Worm (Caenorhabditis elegans) whole organism, young adult: Measurements from ENCODE around the gene dolk-1.

Experiments used
- C17E4.6 ChIP-seq: fragments of 200-800 bp; sonication (Bioruptor generic); IDR thresholded peaks from 2 replicates; pipeline ENCODE4 v1.3.6; 2022; ENCODE audit warnings: missing genetic modification reagents, missing genetic modification characterization, missing compliant biosample characterization
- F23B12.7 ChIP-seq: sonication (generic microtip); optimal IDR thresholded peaks from 2 replicates; lab custom pipeline; 2017; ENCODE audit warnings: missing genetic modification characterization, mild to moderate bottlenecking, missing compliant biosample characterization, antibody characterized with exemption, moderate library complexity; ENCODE audit not compliant: insufficient read depth
- F39B2.1 ChIP-seq: fragments of 200-800 bp; sonication (Bioruptor generic); IDR thresholded peaks from 2 replicates; pipeline ENCODE4 v1.3.6; 2022; ENCODE audit warnings: missing genetic modification reagents, missing genetic modification characterization, missing compliant biosample characterization
- Y53F4B.3 ChIP-seq: fragments of 200-800 bp; sonication (Bioruptor generic); IDR thresholded peaks from 2 replicates; pipeline ENCODE4 v1.3.6; 2022; ENCODE audit warnings: missing genetic modification reagents, missing genetic modification characterization, missing compliant biosample characterization
- Y53G8AR.9 ChIP-seq: fragments of 200-800 bp; sonication (Bioruptor generic); conservative IDR thresholded peaks from 2 replicates; pipeline ENCODE4 v1.3.6; 2022; ENCODE audit warnings: missing genetic modification reagents, missing genetic modification characterization, missing compliant biosample characterization
- ZK185.1 ChIP-seq: sonication (generic microtip); optimal IDR thresholded peaks from 2 replicates; lab custom pipeline; 2016; ENCODE audit warnings: mild to moderate bottlenecking, missing genetic modification characterization, missing compliant biosample characterization; ENCODE audit not compliant: poor library complexity, severe bottlenecking
- aptf-2 ChIP-seq: fragments of 200-800 bp; sonication (Bioruptor generic); conservative IDR thresholded peaks from 2 replicates; pipeline ENCODE4 v1.3.6; 2022; ENCODE audit warnings: missing genetic modification reagents, missing genetic modification characterization, missing compliant biosample characterization
- atf-7 ChIP-seq: sonication (generic microtip); optimal IDR thresholded peaks from 2 replicates; lab custom pipeline; 2017; ENCODE audit warnings: mild to moderate bottlenecking, missing genetic modification characterization, missing compliant biosample characterization
- athp-1 ChIP-seq: sonication (generic microtip); optimal IDR thresholded peaks from 2 replicates; lab custom pipeline; 2017; ENCODE audit warnings: mild to moderate bottlenecking, missing genetic modification characterization, missing compliant biosample characterization
- ccch-3 ChIP-seq: fragments of 200-800 bp; sonication (Bioruptor generic); optimal IDR thresholded peaks from 2 replicates; lab custom pipeline; 2018; ENCODE audit warnings: mild to moderate bottlenecking, missing genetic modification characterization, missing compliant biosample characterization
- ceh-27 ChIP-seq: fragments of 200-800 bp; sonication (Bioruptor generic); optimal IDR thresholded peaks from 2 replicates; lab custom pipeline; 2018; ENCODE audit warnings: mild to moderate bottlenecking, missing genetic modification characterization, moderate library complexity, missing compliant biosample characterization
- ceh-79 ChIP-seq: sonication (generic microtip); optimal IDR thresholded peaks from 2 replicates; lab custom pipeline; 2017; ENCODE audit warnings: mild to moderate bottlenecking, missing genetic modification characterization, missing compliant biosample characterization
- die-1 ChIP-seq: sonication (generic microtip); optimal IDR thresholded peaks from 2 replicates; lab custom pipeline; 2016; ENCODE audit warnings: missing genotype, mild to moderate bottlenecking, missing genetic modification characterization, missing compliant biosample characterization
- dpff-1 ChIP-seq: sonication (generic microtip); optimal IDR thresholded peaks from 2 replicates; lab custom pipeline; 2017; ENCODE audit warnings: mild to moderate bottlenecking, missing genetic modification characterization, missing compliant biosample characterization
- efl-1 ChIP-seq: fragments of 150-350 bp; optimal IDR thresholded peaks from 2 replicates; lab custom pipeline; 2014; ENCODE audit warnings: missing biosample characterization, missing genetic modification reagents, missing genetic modification characterization
- egl-18 ChIP-seq: fragments of 200-800 bp; sonication (Bioruptor generic); IDR thresholded peaks from 2 replicates; pipeline ENCODE4 v1.3.6; 2022; ENCODE audit warnings: missing genetic modification reagents, missing genetic modification characterization, missing compliant biosample characterization
- ekl-4 ChIP-seq: fragments of 200-800 bp; sonication (Bioruptor generic); IDR thresholded peaks from 2 replicates; pipeline ENCODE4 v1.3.6; 2022; ENCODE audit warnings: missing genetic modification reagents, missing genetic modification characterization, missing compliant biosample characterization
- him-1 ChIP-seq: sonication (generic microtip); optimal IDR thresholded peaks from 2 replicates; lab custom pipeline; 2016; ENCODE audit warnings: missing genotype, missing genetic modification reagents, missing genetic modification characterization, missing compliant biosample characterization
- hlh-12 ChIP-seq: sonication (generic microtip); optimal IDR thresholded peaks from 2 replicates; lab custom pipeline; 2016; ENCODE audit warnings: missing genetic modification characterization, missing compliant biosample characterization
- hmg-1.2 ChIP-seq: fragments of 200-800 bp; sonication (Bioruptor generic); IDR thresholded peaks from 2 replicates; pipeline ENCODE4 v1.3.6; 2022; ENCODE audit warnings: missing genetic modification reagents, missing genetic modification characterization, missing compliant biosample characterization
- hmg-20 ChIP-seq: fragments of 200-800 bp; sonication (Bioruptor generic); IDR thresholded peaks from 2 replicates; pipeline ENCODE4 v1.3.6; 2022; ENCODE audit warnings: missing genetic modification reagents, missing genetic modification characterization, missing compliant biosample characterization
- lag-1 ChIP-seq: fragments of 200-800 bp; sonication (Bioruptor generic); IDR thresholded peaks from 2 replicates; pipeline ENCODE4 v1.3.6; 2022; ENCODE audit warnings: missing genetic modification reagents, missing genetic modification characterization, missing compliant biosample characterization
- let-526 ChIP-seq: fragments of 200-800 bp; sonication (Bioruptor generic); IDR thresholded peaks from 2 replicates; pipeline ENCODE4 v1.3.6; 2022; ENCODE audit warnings: missing genetic modification reagents, missing genetic modification characterization, missing compliant biosample characterization
- lin-40 ChIP-seq: sonication (generic microtip); optimal IDR thresholded peaks from 2 replicates; lab custom pipeline; 2016; ENCODE audit warnings: missing genetic modification characterization, mild to moderate bottlenecking, missing compliant biosample characterization, missing genotype, missing genetic modification reagents
- lir-1 ChIP-seq: fragments of 200-800 bp; sonication (Bioruptor generic); conservative IDR thresholded peaks from 2 replicates; pipeline ENCODE4 v1.3.6; 2022; ENCODE audit warnings: missing genetic modification reagents, missing genetic modification characterization, missing compliant biosample characterization
- madf-10 ChIP-seq: sonication (generic microtip); optimal IDR thresholded peaks from 2 replicates; lab custom pipeline; 2016; ENCODE audit warnings: mild to moderate bottlenecking, missing genetic modification characterization, missing compliant biosample characterization
- madf-3 ChIP-seq: fragments of 200-800 bp; sonication (Bioruptor generic); IDR thresholded peaks from 2 replicates; pipeline ENCODE4 v1.3.6; 2022; ENCODE audit warnings: missing genetic modification reagents, missing genetic modification characterization, missing compliant biosample characterization
- madf-8 ChIP-seq: fragments of 200-800 bp; sonication (Bioruptor generic); conservative IDR thresholded peaks from 2 replicates; pipeline ENCODE4 v1.3.6; 2022; ENCODE audit warnings: missing genetic modification reagents, missing genetic modification characterization, missing compliant biosample characterization
- mcd-1 ChIP-seq: fragments of 200-800 bp; sonication (Bioruptor generic); IDR thresholded peaks from 2 replicates; pipeline ENCODE4 v1.3.6; 2022; ENCODE audit warnings: missing genetic modification reagents, missing genetic modification characterization, missing compliant biosample characterization
- mes-4 ChIP-seq: sonication (generic microtip); optimal IDR thresholded peaks from 2 replicates; lab custom pipeline; 2016; ENCODE audit warnings: missing genotype, missing genetic modification characterization, missing compliant biosample characterization
- nfya-1 ChIP-seq: sonication (generic microtip); optimal IDR thresholded peaks from 2 replicates; lab custom pipeline; 2017; ENCODE audit warnings: antibody characterized with exemption, missing compliant biosample characterization, missing genetic modification characterization, borderline replicate concordance; ENCODE audit not compliant: insufficient read depth
- nfya-2 ChIP-seq: fragments of 200-800 bp; sonication (Bioruptor generic); IDR thresholded peaks from 2 replicates; pipeline ENCODE4 v1.3.6; 2022; ENCODE audit warnings: missing genetic modification reagents, missing genetic modification characterization, missing compliant biosample characterization
- nhr-120 ChIP-seq: fragments of 200-800 bp; sonication (Bioruptor generic); IDR thresholded peaks from 2 replicates; pipeline ENCODE4 v1.3.6; 2022; ENCODE audit warnings: missing genetic modification characterization, missing compliant biosample characterization
- nhr-80 ChIP-seq: sonication (generic microtip); optimal IDR thresholded peaks from 2 replicates; lab custom pipeline; 2016; ENCODE audit warnings: missing genetic modification characterization, missing compliant biosample characterization
- pbrm-1 ChIP-seq: fragments of 200-800 bp; sonication (Bioruptor generic); IDR thresholded peaks from 2 replicates; pipeline ENCODE4 v1.3.6; 2022; ENCODE audit warnings: missing genetic modification reagents, missing genetic modification characterization, missing compliant biosample characterization
- pha-4 ChIP-seq: fragments of 150-350 bp; sonication (generic microtip); optimal IDR thresholded peaks from 2 replicates; lab custom pipeline; 2014; ENCODE audit warnings: missing biosample characterization, missing genetic modification reagents, missing genetic modification characterization
- rcor-1 ChIP-seq: fragments of 200-800 bp; sonication (Bioruptor generic); IDR thresholded peaks from 2 replicates; pipeline ENCODE4 v1.3.6; 2022; ENCODE audit warnings: missing genetic modification reagents, missing genetic modification characterization, missing compliant biosample characterization
- repo-1 ChIP-seq: sonication (generic microtip); optimal IDR thresholded peaks from 2 replicates; lab custom pipeline; 2017; ENCODE audit warnings: mild to moderate bottlenecking, missing genetic modification characterization, missing compliant biosample characterization
- sdz-38 ChIP-seq: sonication (generic microtip); optimal IDR thresholded peaks from 2 replicates; lab custom pipeline; 2016; ENCODE audit warnings: missing genotype, missing genetic modification characterization, missing compliant biosample characterization
- snpc-4 ChIP-seq, 5 experiments: fragments of 150-350 bp in 1 of 5; sonication (generic microtip) in 4 of 5; optimal IDR thresholded peaks; 2 replicates each; lab custom pipeline; 2014 to 2018; ENCODE audit warnings: missing genetic modification characterization in 5 of 5, missing biosample characterization in 3 of 5, antibody characterized with exemption in 2 of 5, mild to moderate bottlenecking in 2 of 5, missing compliant biosample characterization in 2 of 5, missing genotype in 2 of 5, moderate library complexity in 2 of 5, missing genetic modification reagents in 1 of 5
- xnd-1 ChIP-seq: sonication (generic microtip); optimal IDR thresholded peaks from 2 replicates; lab custom pipeline; 2016; ENCODE audit warnings: missing genotype, missing genetic modification reagents, missing genetic modification characterization, missing compliant biosample characterization
- zfh-2 ChIP-seq: fragments of 200-800 bp; sonication (Bioruptor generic); conservative IDR thresholded peaks from 2 replicates; pipeline ENCODE4 v1.3.6; 2022; ENCODE audit warnings: missing genetic modification reagents, missing genetic modification characterization, missing compliant biosample characterization
- ztf-22 ChIP-seq: fragments of 200-800 bp; sonication (Bioruptor generic); optimal IDR thresholded peaks from 2 replicates; lab custom pipeline; 2018; ENCODE audit warnings: mild to moderate bottlenecking, missing genetic modification characterization, moderate library complexity, missing compliant biosample characterization
- ztf-26 ChIP-seq: sonication (generic microtip); optimal IDR thresholded peaks from 2 replicates; lab custom pipeline; 2017; ENCODE audit warnings: missing genetic modification characterization, missing compliant biosample characterization
- ztf-28 ChIP-seq: fragments of 200-800 bp; sonication (Bioruptor generic); IDR thresholded peaks from 2 replicates; pipeline ENCODE4 v1.3.6; 2022; ENCODE audit warnings: missing genetic modification reagents, missing genetic modification characterization, missing compliant biosample characterization
- ztf-6 ChIP-seq: fragments of 200-800 bp; sonication (Bioruptor generic); IDR thresholded peaks from 2 replicates; pipeline ENCODE4 v1.3.6; 2022; ENCODE audit warnings: missing genetic modification reagents, missing genetic modification characterization, missing compliant biosample characterization

Gene dolk-1

DNA sequence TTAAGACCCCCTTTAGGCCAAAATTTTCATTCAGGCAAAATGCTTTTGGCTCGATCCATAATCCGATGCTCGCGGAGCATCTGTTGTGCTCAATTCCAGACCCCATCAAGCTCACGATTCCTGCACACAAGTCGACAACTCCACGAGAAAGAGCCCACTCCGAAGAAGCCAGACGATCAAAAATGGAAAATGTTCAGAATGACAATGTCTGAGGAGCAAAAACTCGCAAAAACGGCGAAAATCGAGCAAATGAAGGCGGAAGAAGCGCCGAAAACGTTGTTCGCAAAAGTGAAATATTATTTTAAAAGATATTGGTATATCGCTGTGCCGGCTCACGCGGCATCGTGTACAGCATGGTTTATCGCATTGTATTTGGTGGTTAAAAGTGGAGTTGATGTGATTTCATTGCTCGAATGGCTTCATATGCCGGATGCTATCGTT, 11.8 kb downstream of the dolk-1 start, which contains the start of gene Y56A3A.22 (continued):
- no peak; the same call in 1 of the 2 replicates for TF ChIP-seq madf-3 (GFP tag; lab: Robert Waterston, UW)

DNA sequence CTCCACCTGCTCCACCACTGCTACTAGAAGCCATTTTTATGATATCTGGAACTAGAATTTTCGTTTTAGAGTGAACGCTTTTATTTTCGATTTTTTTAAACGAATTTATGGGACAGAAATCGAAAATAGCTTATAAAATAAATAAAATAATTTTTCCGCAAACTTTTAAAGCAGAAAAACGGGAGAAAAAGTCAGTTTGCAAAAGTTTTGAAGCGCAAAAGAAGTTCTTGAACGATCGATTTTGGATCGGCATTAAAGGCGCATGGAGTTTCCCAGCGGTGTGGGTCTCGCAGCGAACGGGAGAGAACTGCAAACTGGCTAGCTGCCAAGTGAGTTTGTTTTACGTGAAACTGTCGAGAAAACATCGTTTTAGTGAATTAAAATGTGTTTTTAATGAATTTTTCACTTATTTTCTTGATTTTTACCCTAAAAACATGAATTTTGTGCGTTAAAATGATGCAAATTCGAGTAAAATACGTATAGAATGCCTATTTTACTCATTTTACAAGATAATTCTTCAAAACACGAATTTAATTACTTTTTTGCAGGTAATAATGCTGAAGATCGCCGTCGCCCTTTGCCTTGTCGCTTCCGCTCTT, 13.2 kb downstream of the dolk-1 start, which contains the start of the genes ccf-1 and trap-4:
TSS of gene ccf-1 (minus strand) at position 51 of the 599 bp plus-strand sequence.
TSS of gene trap-4 (plus strand) at position 549 of the 599 bp plus-strand sequence.
- TF ChIP-seq ceh-27 (GFP tag; lab: Kevin White, UChicago) (no peak), F39B2.1 (no peak), mcd-1 (GFP tag; lab: Robert Waterston, UW) (peak; percentile 35; the same call in 1 of the 2 replicates), ztf-26 (tag; lab: Kevin White, UChicago) (no peak), madf-8 (GFP tag; lab: Robert Waterston, UW) (no peak), F23B12.7 (tag; lab: Kevin White, UChicago) (no peak), pha-4 (tag; lab: Kevin White, UChicago) (peak; percentile 20), ekl-4 (GFP tag; lab: Robert Waterston, UW) (0 out of 2 replicates have a peak, but pooled peaks have one; percentile 1), hlh-12 (tag; lab: Kevin White, UChicago) (no peak), die-1 (tag; lab: Kevin White, UChicago) (no peak), him-1 (tag; lab: Kevin White, UChicago) (no peak), Y53F4B.3 (no peak), ccch-3 (no peak), atf-7 (no peak), hmg-1.2 (GFP tag; lab: Robert Waterston, UW) (no peak), ZK185.1 (tag; lab: Kevin White, UChicago) (no peak), pbrm-1 (GFP tag; lab: Robert Waterston, UW) (no peak), athp-1 (tag; lab: Kevin White, UChicago) (no peak), dpff-1 (tag; lab: Kevin White, UChicago) (no peak), ceh-79 (tag; lab: Kevin White, UChicago) (no peak), ztf-6 (GFP tag; lab: Robert Waterston, UW) (no peak), rcor-1 (GFP tag; lab: Robert Waterston, UW) (no peak), egl-18 (GFP tag; lab: Robert Waterston, UW) (no peak), C17E4.6 (GFP tag; lab: Robert Waterston, UW) (no peak), madf-10 (tag; lab: Kevin White, UChicago) (no peak), Y53G8AR.9 (GFP tag; lab: Robert Waterston, UW) (0 out of 2 replicates have a peak, but pooled peaks have one; percentile 27), snpc-4 (GFP tag; optimal IDR thresholded peaks at IDR 0.05; lab: Kevin White, UChicago) (no peak), snpc-4 (tag; optimal IDR thresholded peaks at IDR 0.05; lab: Kevin White, UChicago) (no peak), sdz-38 (tag; lab: Kevin White, UChicago) (no peak), mes-4 (no peak), zfh-2 (GFP tag; lab: Robert Waterston, UW) (no peak), lir-1 (GFP tag; lab: Robert Waterston, UW) (0 out of 2 replicates have a peak, but pooled peaks have one; percentile 5), repo-1 (tag; lab: Kevin White, UChicago) (no peak), ztf-22 (GFP tag; lab: Kevin White, UChicago) (no peak), ztf-28 (GFP tag; lab: Robert Waterston, UW) (no peak), let-526 (GFP tag; lab: Robert Waterston, UW) (no peak), hmg-20 (GFP tag; lab: Robert Waterston, UW) (no peak), nfya-2 (GFP tag; lab: Robert Waterston, UW) (no peak), aptf-2 (GFP tag; lab: Robert Waterston, UW) (no peak), nfya-1 (tag; lab: Kevin White, UChicago) (no peak), xnd-1 (tag; lab: Kevin White, UChicago) (no peak), nhr-120 (GFP tag; lab: Robert Waterston, UW) (no peak), nhr-80 (tag; lab: Kevin White, UChicago) (peak; percentile 13), lag-1 (GFP tag; lab: Robert Waterston, UW) (no peak), efl-1 (GFP tag; lab: Kevin White, UChicago) (no peak), lin-40 (tag; lab: Kevin White, UChicago) (peak; percentile 26)
